Fruit fly (Drosophila melanogaster) whole organism, embryonic: ENCODE measurements around the gene CG3149.
A peak's percentile ranks its signal among the peaks of the same experiment; 100 is the strongest.

ENCODE experiments used
- Aef1 ChIP-seq: fragments of 200-800 bp; sonication (Bioruptor generic); IDR thresholded peaks from 3 replicates; pipeline ENCODE4 v1.3.6; 2022; ENCODE audit warnings: missing biosample characterization, missing genetic modification characterization
- Atf-2 ChIP-seq: fragments of 200-800 bp; sonication (Bioruptor generic); optimal IDR thresholded peaks from 2 replicates; lab custom pipeline; 2016; ENCODE audit warnings: missing biosample characterization, missing genetic modification characterization
- Blimp-1 ChIP-seq: fragments of 200-800 bp; sonication (Bioruptor generic); optimal IDR thresholded peaks from 3 replicates; lab custom pipeline; 2018; ENCODE audit warnings: missing biosample characterization, missing genetic modification characterization, mild to moderate bottlenecking, moderate library complexity, missing genetic modification reagents
- CG1024 ChIP-seq: fragments of 200-800 bp; sonication (Bioruptor generic); IDR thresholded peaks from 2 replicates; pipeline ENCODE4 v1.3.6; 2022; ENCODE audit warnings: missing biosample characterization, missing genetic modification characterization
- CG10274 ChIP-seq: fragments of 200-800 bp; sonication (Bioruptor generic); optimal IDR thresholded peaks from 3 replicates; lab custom pipeline; 2017; ENCODE audit warnings: missing biosample characterization, mild to moderate bottlenecking, missing genetic modification characterization
- CG10654 ChIP-seq: fragments of 200-800 bp; sonication (Bioruptor generic); optimal IDR thresholded peaks from 2 replicates; lab custom pipeline; 2016; ENCODE audit warnings: missing biosample characterization, missing genetic modification characterization
- CG10979 ChIP-seq: fragments of 200-800 bp; sonication (Bioruptor generic); optimal IDR thresholded peaks from 2 replicates; lab custom pipeline; 2018; ENCODE audit warnings: missing biosample characterization, mild to moderate bottlenecking, missing genetic modification characterization, moderate library complexity
- CG11560 ChIP-seq: fragments of 200-800 bp; sonication (Bioruptor generic); IDR thresholded peaks from 3 replicates; pipeline ENCODE4 v1.3.6; 2022; ENCODE audit warnings: missing biosample characterization, missing genetic modification characterization
- CG1233 ChIP-seq: fragments of 200-800 bp; sonication (Bioruptor generic); optimal IDR thresholded peaks from 4 replicates; lab custom pipeline; 2018; ENCODE audit warnings: missing biosample characterization, mild to moderate bottlenecking, missing genetic modification characterization
- CG14050 ChIP-seq: fragments of 200-800 bp; sonication (Bioruptor generic); IDR thresholded peaks from 3 replicates; pipeline ENCODE4 v1.3.6; 2022; ENCODE audit warnings: missing biosample characterization, missing genetic modification characterization
- CG18011 ChIP-seq: fragments of 200-800 bp; sonication (Bioruptor generic); optimal IDR thresholded peaks from 2 replicates; lab custom pipeline; 2017; ENCODE audit warnings: missing biosample characterization, missing genetic modification characterization, mild to moderate bottlenecking, moderate library complexity, missing genotype
- CG18764 ChIP-seq: fragments of 200-800 bp; sonication (Bioruptor generic); optimal IDR thresholded peaks from 3 replicates; lab custom pipeline; 2016; ENCODE audit warnings: missing biosample characterization, missing genetic modification characterization
- CG2129 ChIP-seq: fragments of 200-800 bp; sonication (Bioruptor generic); IDR thresholded peaks from 2 replicates; pipeline ENCODE4 v1.3.6; 2022; ENCODE audit warnings: missing biosample characterization, missing genetic modification characterization; ENCODE audit not compliant: partially characterized antibody
- CG30431 ChIP-seq: fragments of 200-800 bp; sonication (Bioruptor generic); optimal IDR thresholded peaks from 2 replicates; lab custom pipeline; 2017; ENCODE audit warnings: missing biosample characterization, missing genetic modification characterization
- CG31365 ChIP-seq: fragments of 200-800 bp; sonication (Bioruptor generic); optimal IDR thresholded peaks from 2 replicates; lab custom pipeline; 2018; ENCODE audit warnings: missing biosample characterization, mild to moderate bottlenecking, missing genetic modification characterization
- CG4328 ChIP-seq: fragments of 200-800 bp; sonication (Bioruptor generic); optimal IDR thresholded peaks from 3 replicates; lab custom pipeline; 2017; ENCODE audit warnings: missing biosample characterization, missing genetic modification reagents, missing genetic modification characterization
- CG6765 ChIP-seq: fragments of 200-800 bp; sonication (Bioruptor generic); optimal IDR thresholded peaks from 3 replicates; lab custom pipeline; 2017; ENCODE audit warnings: missing biosample characterization, mild to moderate bottlenecking, missing genetic modification characterization
- CG7372 ChIP-seq: fragments of 200-800 bp; sonication (Bioruptor generic); IDR thresholded peaks from 2 replicates; pipeline ENCODE4 v1.3.6; 2022; ENCODE audit warnings: missing biosample characterization, missing genetic modification characterization
- CG7745 ChIP-seq: fragments of 200-800 bp; sonication (Bioruptor generic); optimal IDR thresholded peaks from 2 replicates; lab custom pipeline; 2018; ENCODE audit warnings: missing biosample characterization, mild to moderate bottlenecking, missing genetic modification characterization, moderate library complexity
- CG8089 ChIP-seq: fragments of 200-800 bp; sonication (Bioruptor generic); optimal IDR thresholded peaks from 3 replicates; lab custom pipeline; 2016; ENCODE audit warnings: missing biosample characterization, missing genetic modification characterization
- CG8290 ChIP-seq, 3 experiments: fragments of 200-800 bp; sonication (Bioruptor generic); optimal IDR thresholded peaks; 2 replicates each; lab custom pipeline; 2016 to 2019; ENCODE audit warnings: missing biosample characterization in 3 of 3, missing genetic modification characterization in 3 of 3, mild to moderate bottlenecking in 2 of 3, moderate library complexity in 1 of 3
- Dref ChIP-seq: fragments of 200-800 bp; sonication (Bioruptor generic); IDR thresholded peaks from 2 replicates; pipeline ENCODE4 v1.3.6; 2022; ENCODE audit warnings: missing biosample characterization, missing genetic modification characterization
- Hey ChIP-seq: fragments of 200-800 bp; sonication (Bioruptor generic); optimal IDR thresholded peaks from 3 replicates; lab custom pipeline; 2018; ENCODE audit warnings: missing biosample characterization, mild to moderate bottlenecking, missing genetic modification characterization
- HmgD ChIP-seq: fragments of 200-800 bp; sonication (Bioruptor generic); optimal IDR thresholded peaks from 3 replicates; lab custom pipeline; 2016; ENCODE audit warnings: missing biosample characterization, missing genetic modification characterization
- Hr3 ChIP-seq: fragments of 200-800 bp; sonication (Bioruptor generic); optimal IDR thresholded peaks from 3 replicates; lab custom pipeline; 2016; ENCODE audit warnings: missing biosample characterization, missing genetic modification characterization
- Hr51 ChIP-seq, 2 experiments: fragments of 200-800 bp; sonication (Bioruptor generic); optimal IDR thresholded peaks; 2 replicates in 1 of 2; 3 replicates in 1 of 2; lab custom pipeline; 2016 to 2018; ENCODE audit warnings: missing biosample characterization in 2 of 2, missing genetic modification characterization in 2 of 2, mild to moderate bottlenecking in 1 of 2, moderate library complexity in 1 of 2
- Hsf ChIP-seq: fragments of 200-800 bp; sonication (Bioruptor generic); optimal IDR thresholded peaks from 3 replicates; lab custom pipeline; 2016; ENCODE audit warnings: missing biosample characterization, missing genetic modification characterization
- Lim3 ChIP-seq: fragments of 200-800 bp; sonication (Bioruptor generic); IDR thresholded peaks from 2 replicates; pipeline ENCODE4 v1.3.6; 2022; ENCODE audit warnings: missing biosample characterization, missing genetic modification characterization
- MBD-R2 ChIP-seq: fragments of 200-800 bp; sonication (Bioruptor generic); IDR thresholded peaks from 2 replicates; pipeline ENCODE4 v1.3.6; 2022; ENCODE audit warnings: missing biosample characterization, missing genetic modification characterization
- Oli ChIP-seq: fragments of 200-800 bp; sonication (Bioruptor generic); optimal IDR thresholded peaks from 2 replicates; lab custom pipeline; 2018; ENCODE audit warnings: missing biosample characterization, mild to moderate bottlenecking, missing genetic modification characterization, moderate library complexity
- Scr ChIP-seq: fragments of 200-800 bp; sonication (Bioruptor generic); IDR thresholded peaks from 2 replicates; pipeline ENCODE4 v1.3.6; 2022; ENCODE audit warnings: missing biosample characterization, missing genetic modification characterization; ENCODE audit not compliant: partially characterized antibody
- Sox100B ChIP-seq: fragments of 200-800 bp; sonication (Bioruptor generic); optimal IDR thresholded peaks from 3 replicates; lab custom pipeline; 2018; ENCODE audit warnings: missing biosample characterization, mild to moderate bottlenecking, missing genetic modification characterization
- ash1 ChIP-seq: fragments of 200-800 bp; sonication (Bioruptor generic); optimal IDR thresholded peaks from 2 replicates; lab custom pipeline; 2018; ENCODE audit warnings: missing biosample characterization, mild to moderate bottlenecking, missing genetic modification characterization
- cas ChIP-seq: fragments of 200-800 bp; sonication (Bioruptor generic); IDR thresholded peaks from 2 replicates; pipeline ENCODE4 v1.3.6; 2022; ENCODE audit warnings: missing biosample characterization, missing genetic modification characterization
- da ChIP-seq: fragments of 200-800 bp; sonication (Bioruptor generic); optimal IDR thresholded peaks from 2 replicates; lab custom pipeline; 2016; ENCODE audit warnings: missing biosample characterization, missing genetic modification characterization
- ewg ChIP-seq: fragments of 200-800 bp; sonication (Bioruptor generic); optimal IDR thresholded peaks from 3 replicates; lab custom pipeline; 2017; ENCODE audit warnings: mild to moderate bottlenecking, missing biosample characterization, missing genetic modification reagents, missing genetic modification characterization
- kni ChIP-seq: fragments of 200-800 bp; sonication (Bioruptor generic); optimal IDR thresholded peaks from 3 replicates; lab custom pipeline; 2017; ENCODE audit warnings: mild to moderate bottlenecking, missing biosample characterization, missing genetic modification reagents, missing genetic modification characterization
- mam ChIP-seq: fragments of 200-800 bp; sonication (Bioruptor generic); optimal IDR thresholded peaks from 3 replicates; lab custom pipeline; 2016; ENCODE audit warnings: missing biosample characterization, missing genetic modification characterization
- nerfin-1 ChIP-seq: fragments of 200-800 bp; sonication (Bioruptor generic); optimal IDR thresholded peaks from 3 replicates; lab custom pipeline; 2019; ENCODE audit warnings: missing biosample characterization, mild to moderate bottlenecking, missing genetic modification characterization, moderate library complexity
- nmo ChIP-seq: fragments of 200-800 bp; sonication (Bioruptor generic); optimal IDR thresholded peaks from 2 replicates; lab custom pipeline; 2018; ENCODE audit warnings: missing biosample characterization, mild to moderate bottlenecking, missing genetic modification characterization, moderate library complexity
- peb ChIP-seq: fragments of 200-800 bp; sonication (Bioruptor generic); IDR thresholded peaks from 2 replicates; pipeline ENCODE4 v1.3.6; 2022; ENCODE audit warnings: missing biosample characterization, missing genetic modification characterization
- pros ChIP-seq: fragments of 200-800 bp; sonication (Bioruptor generic); optimal IDR thresholded peaks from 3 replicates; lab custom pipeline; 2019; ENCODE audit warnings: missing biosample characterization, mild to moderate bottlenecking, missing genetic modification characterization, moderate library complexity
- repo ChIP-seq: fragments of 200-800 bp; sonication (Bioruptor generic); optimal IDR thresholded peaks from 2 replicates; lab custom pipeline; 2016; ENCODE audit warnings: missing biosample characterization, missing genetic modification characterization
- sens ChIP-seq: fragments of 200-800 bp; sonication (Bioruptor generic); peaks from one replicate; lab custom pipeline; 2016; ENCODE audit warnings: missing biosample characterization, missing genetic modification characterization
- slou ChIP-seq: fragments of 200-800 bp; sonication (Bioruptor generic); optimal IDR thresholded peaks from 3 replicates; lab custom pipeline; 2016; ENCODE audit warnings: missing biosample characterization, missing genetic modification characterization
- sug ChIP-seq: fragments of 200-800 bp; optimal IDR thresholded peaks from 2 replicates; lab custom pipeline; 2019; ENCODE audit warnings: missing biosample characterization, mild to moderate bottlenecking, missing genetic modification characterization, moderate library complexity
- tio ChIP-seq: fragments of 200-800 bp; sonication (Bioruptor generic); optimal IDR thresholded peaks from 2 replicates; lab custom pipeline; 2017; ENCODE audit warnings: missing biosample characterization, missing genetic modification characterization, inconsistent platforms
- toy ChIP-seq: fragments of 200-800 bp; sonication (Bioruptor generic); IDR thresholded peaks from 2 replicates; pipeline ENCODE4 v1.3.6; 2022; ENCODE audit warnings: missing biosample characterization, missing genetic modification characterization
- tup ChIP-seq: fragments of 200-800 bp; sonication (Bioruptor generic); optimal IDR thresholded peaks from 2 replicates; lab custom pipeline; 2016; ENCODE audit warnings: missing biosample characterization, mild to moderate bottlenecking, missing genetic modification characterization, moderate library complexity
- tx ChIP-seq: fragments of 200-800 bp; sonication (Bioruptor generic); optimal IDR thresholded peaks from 2 replicates; lab custom pipeline; 2016; ENCODE audit warnings: missing biosample characterization, missing genetic modification characterization

The CG3149 gene

DNA sequence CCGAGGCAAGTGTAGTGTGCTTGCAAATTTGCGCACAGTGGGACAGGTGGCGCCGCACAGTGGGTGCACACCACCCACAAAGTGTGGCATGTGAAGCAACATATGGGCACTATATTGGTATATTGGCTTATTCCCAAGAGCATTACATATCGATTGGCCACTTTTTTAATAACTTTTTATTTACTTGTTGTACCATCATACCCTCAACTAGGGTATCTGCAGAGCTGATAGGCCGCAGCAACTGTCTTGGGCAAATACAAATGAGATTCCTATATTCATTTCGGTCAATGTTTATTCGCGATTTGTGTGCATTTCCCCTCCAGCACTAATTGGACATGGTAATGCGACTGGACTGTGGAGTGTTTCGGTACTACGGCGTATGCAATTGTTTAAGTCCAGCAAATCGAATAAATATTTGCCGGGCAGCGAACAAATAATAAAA is 29.8 kb upstream of the CG3149 start (continued):
- TF ChIP-seq Sox100B (GFP tag; lab: Kevin White, UChicago) (peak; percentile 56), Aef1 (GFP tag; lab: Robert Waterston, UW) (0 out of 3 replicates have a peak, but pooled peaks have one; percentile 10), CG1233 (peak; percentile 47), CG2129 (GFP tag; lab: Robert Waterston, UW) (no peak), sug (tag; lab: Kevin White, UChicago) (no peak), toy (GFP tag; lab: Robert Waterston, UW) (no peak), HmgD (no peak), CG8290 (GFP tag; optimal IDR thresholded peaks at IDR 0.05; lab: Kevin White, UChicago) (no peak), CG8290 (tag; optimal IDR thresholded peaks at IDR 0.05; lab: Kevin White, UChicago) (peak in 1 of 2 experiments; percentile 76), CG7372 (GFP tag; lab: Robert Waterston, UW) (no peak), sens (GFP tag; lab: Kevin White, UChicago) (peak; percentile 94), CG10654 (peak; percentile 48), tup (GFP tag; lab: Kevin White, UChicago) (no peak), CG4328 (GFP tag; lab: Kevin White, UChicago) (no peak), CG6765 (GFP tag; lab: Kevin White, UChicago) (no peak), Hr51 (GFP tag; optimal IDR thresholded peaks at IDR 0.05; lab: Kevin White, UChicago) (peak; percentile 33 to 38), pros (GFP tag; lab: Kevin White, UChicago) (no peak), CG30431 (GFP tag; lab: Kevin White, UChicago) (peak; percentile 17), Atf-2 (GFP tag; lab: Kevin White, UChicago) (peak; percentile 33), CG18764 (GFP tag; lab: Kevin White, UChicago) (no peak), Hsf (GFP tag; lab: Kevin White, UChicago) (peak; percentile 57), kni (GFP tag; lab: Kevin White, UChicago) (no peak), Scr (no peak), MBD-R2 (no peak; the same call in 1 of the 2 replicates), Hey (tag; lab: Kevin White, UChicago) (no peak), tx (GFP tag; lab: Kevin White, UChicago) (peak; percentile 24), cas (GFP tag; lab: Robert Waterston, UW) (no peak), Dref (GFP tag; lab: Robert Waterston, UW) (no peak), CG8089 (peak; percentile 35), slou (GFP tag; lab: Kevin White, UChicago) (peak; percentile 5), tio (peak; percentile 25), CG10274 (GFP tag; lab: Kevin White, UChicago) (peak; percentile 6), ewg (GFP tag; lab: Kevin White, UChicago) (peak; percentile 54), CG11560 (tag; lab: Robert Waterston, UW) (no peak; the same call in 2 of the 3 replicates), nerfin-1 (peak; percentile 51), mam (GFP tag; lab: Kevin White, UChicago) (peak; percentile 49), CG7745 (tag; lab: Kevin White, UChicago) (no peak), da (GFP tag; lab: Kevin White, UChicago) (no peak), CG31365 (tag; lab: Kevin White, UChicago) (no peak), CG1024 (GFP tag; lab: Robert Waterston, UW) (peak; percentile 46), Lim3 (GFP tag; lab: Robert Waterston, UW) (no peak), CG18011 (no peak), peb (GFP tag; lab: Robert Waterston, UW) (peak; percentile 20; the same call in 1 of the 2 replicates), ash1 (no peak), repo (peak; percentile 18), nmo (GFP tag; lab: Kevin White, UChicago) (peak; percentile 52), CG14050 (GFP tag; lab: Robert Waterston, UW) (peak; percentile 28; the same call in 1 of the 3 replicates), Hr3 (GFP tag; lab: Kevin White, UChicago) (peak; percentile 19), CG10979 (peak; percentile 15), Blimp-1 (GFP tag; lab: Kevin White, UChicago) (peak; percentile 30), Oli (tag; lab: Kevin White, UChicago) (peak; percentile 30)
